Worm (Caenorhabditis elegans): ENCODE results near the gene K02E7.7.

DNA sequence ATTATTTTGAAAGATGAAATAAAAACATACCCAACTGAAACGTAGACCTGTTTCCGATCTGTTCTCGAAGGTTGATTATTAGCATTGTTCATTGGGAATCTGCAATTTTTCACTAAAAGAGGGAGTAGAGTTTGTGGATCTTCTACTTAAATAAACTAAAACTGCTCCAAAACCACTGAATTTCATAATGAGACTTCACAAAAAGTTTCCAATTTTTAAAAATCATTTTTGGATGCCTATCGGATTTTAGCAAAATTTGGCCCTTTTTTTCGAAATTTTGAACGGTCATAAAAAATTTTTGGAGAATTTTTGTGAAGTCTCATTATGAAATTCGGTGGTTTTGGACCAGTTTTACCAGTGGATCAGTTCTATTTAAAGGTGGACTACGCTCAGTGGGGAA is 12.1 kb downstream of the K02E7.7 start, which contains the start of gene K02E7.10:
- TF ChIP-seq fkh-10 (GFP tag; optimal IDR thresholded peaks at IDR 0.05): no peak
- TF ChIP-seq nhr-25 (tag; optimal IDR thresholded peaks at IDR 0.05): no peak
- TF ChIP-seq eor-1 (tag; optimal IDR thresholded peaks at IDR 0.05): no peak
- TF ChIP-seq ama-1 (optimal IDR thresholded peaks at IDR 0.05): no peak
- no peak for TF ChIP-seq nhr-28 (tag; optimal IDR thresholded peaks at IDR 0.05)
- no peak for TF ChIP-seq jun-1 (tag; optimal IDR thresholded peaks at IDR 0.05)
- TF ChIP-seq nfya-1 (tag; optimal IDR thresholded peaks at IDR 0.05; ENCODE audit: insufficient read depth): no peak
- no peak for TF ChIP-seq ceh-82 (tag; optimal IDR thresholded peaks at IDR 0.05)
- no peak for TF ChIP-seq mdl-1 (tag; optimal IDR thresholded peaks at IDR 0.05)
- no peak for TF ChIP-seq aly-2 (tag; optimal IDR thresholded peaks at IDR 0.05)
- TF ChIP-seq elt-3 (tag; optimal IDR thresholded peaks at IDR 0.05): no peak
